Fruit fly (Drosophila melanogaster) whole organism, embryonic: ENCODE results near the gene CG15408.

Source experiments
- BEAF-32 ChIP-seq: fragments of 200-800 bp; sonication (Bioruptor generic); optimal IDR thresholded peaks from 3 replicates; lab custom pipeline; 2017; ENCODE audit warnings: missing biosample characterization, missing genetic modification characterization, mild to moderate bottlenecking, moderate library complexity, missing genetic modification reagents
- Blimp-1 ChIP-seq: fragments of 200-800 bp; sonication (Bioruptor generic); optimal IDR thresholded peaks from 3 replicates; lab custom pipeline; 2018; ENCODE audit warnings: missing biosample characterization, missing genetic modification characterization, mild to moderate bottlenecking, moderate library complexity, missing genetic modification reagents
- C15 ChIP-seq: fragments of 200-800 bp; sonication (Bioruptor generic); IDR thresholded peaks from 3 replicates; pipeline ENCODE4 v1.3.6; 2022; ENCODE audit warnings: missing biosample characterization, missing genetic modification characterization
- CG10366 ChIP-seq: fragments of 200-800 bp; sonication (Bioruptor generic); IDR thresholded peaks from 2 replicates; pipeline ENCODE4 v1.3.6; 2022; ENCODE audit warnings: missing biosample characterization, missing genetic modification characterization
- CG12071 ChIP-seq: fragments of 200-800 bp; sonication (Bioruptor generic); optimal IDR thresholded peaks from 3 replicates; lab custom pipeline; 2018; ENCODE audit warnings: missing biosample characterization, mild to moderate bottlenecking, missing genetic modification characterization
- CG12391 ChIP-seq: fragments of 200-800 bp; sonication (Bioruptor generic); optimal IDR thresholded peaks from 3 replicates; lab custom pipeline; 2018; ENCODE audit warnings: missing biosample characterization, mild to moderate bottlenecking, missing genetic modification characterization, moderate library complexity
- CG13296 ChIP-seq: fragments of 200-800 bp; sonication (Bioruptor generic); optimal IDR thresholded peaks from 3 replicates; lab custom pipeline; 2018; ENCODE audit warnings: missing biosample characterization, mild to moderate bottlenecking, missing genetic modification characterization
- CG13424 ChIP-seq: fragments of 200-800 bp; sonication (Bioruptor generic); optimal IDR thresholded peaks from 2 replicates; lab custom pipeline; 2019; ENCODE audit warnings: missing biosample characterization, mild to moderate bottlenecking, missing genetic modification characterization, moderate library complexity
- CG13894 ChIP-seq: fragments of 200-800 bp; sonication (Bioruptor generic); optimal IDR thresholded peaks from 3 replicates; lab custom pipeline; 2018; ENCODE audit warnings: missing biosample characterization, mild to moderate bottlenecking, missing genetic modification characterization, moderate library complexity
- CG14014 ChIP-seq: fragments of 200-800 bp; sonication (Bioruptor generic); IDR thresholded peaks from 2 replicates; pipeline ENCODE4 v1.3.6; 2022; ENCODE audit warnings: missing biosample characterization, missing genetic modification characterization
- CG15011 ChIP-seq: fragments of 200-800 bp; sonication (Bioruptor generic); optimal IDR thresholded peaks from 3 replicates; lab custom pipeline; 2018; ENCODE audit warnings: missing biosample characterization, mild to moderate bottlenecking, missing genetic modification characterization
- CG15696 ChIP-seq: fragments of 200-800 bp; sonication (Bioruptor generic); optimal IDR thresholded peaks from 2 replicates; lab custom pipeline; 2019; ENCODE audit warnings: missing biosample characterization, mild to moderate bottlenecking, missing genetic modification characterization, moderate library complexity
- CG2199 ChIP-seq: fragments of 200-800 bp; sonication (Bioruptor generic); IDR thresholded peaks from 3 replicates; pipeline ENCODE4 v1.3.6; 2022; ENCODE audit warnings: missing biosample characterization, missing genetic modification characterization
- CG30403 ChIP-seq: fragments of 200-800 bp; sonication (Bioruptor generic); optimal IDR thresholded peaks from 3 replicates; lab custom pipeline; 2016; ENCODE audit warnings: missing biosample characterization, missing genetic modification characterization
- CG3281 ChIP-seq: fragments of 200-800 bp; sonication (Bioruptor generic); optimal IDR thresholded peaks from 3 replicates; lab custom pipeline; 2017; ENCODE audit warnings: missing biosample characterization, mild to moderate bottlenecking, missing genetic modification characterization
- CG3995 ChIP-seq: fragments of 200-800 bp; sonication (Bioruptor generic); optimal IDR thresholded peaks from 3 replicates; lab custom pipeline; 2016; ENCODE audit warnings: missing biosample characterization, missing genetic modification characterization
- CG4328 ChIP-seq: fragments of 200-800 bp; sonication (Bioruptor generic); optimal IDR thresholded peaks from 3 replicates; lab custom pipeline; 2017; ENCODE audit warnings: missing biosample characterization, missing genetic modification reagents, missing genetic modification characterization
- CG6813 ChIP-seq: fragments of 200-800 bp; sonication (Bioruptor generic); optimal IDR thresholded peaks from 2 replicates; lab custom pipeline; 2017; ENCODE audit warnings: missing biosample characterization, missing genetic modification characterization, mild to moderate bottlenecking, moderate library complexity, missing genetic modification reagents
- CG7372 ChIP-seq: fragments of 200-800 bp; sonication (Bioruptor generic); IDR thresholded peaks from 2 replicates; pipeline ENCODE4 v1.3.6; 2022; ENCODE audit warnings: missing biosample characterization, missing genetic modification characterization
- CG7928 ChIP-seq: fragments of 200-800 bp; sonication (Bioruptor generic); optimal IDR thresholded peaks from 2 replicates; lab custom pipeline; 2017; ENCODE audit warnings: missing biosample characterization, mild to moderate bottlenecking, missing genetic modification characterization
- CG7987 ChIP-seq: fragments of 200-800 bp; sonication (Bioruptor generic); optimal IDR thresholded peaks from 2 replicates; lab custom pipeline; 2018; ENCODE audit warnings: missing biosample characterization, mild to moderate bottlenecking, missing genetic modification characterization, moderate library complexity
- CG8290 ChIP-seq, 3 experiments: fragments of 200-800 bp; sonication (Bioruptor generic); optimal IDR thresholded peaks; 2 replicates each; lab custom pipeline; 2016 to 2019; ENCODE audit warnings: missing biosample characterization in 3 of 3, missing genetic modification characterization in 3 of 3, mild to moderate bottlenecking in 2 of 3, moderate library complexity in 1 of 3
- CG8359 ChIP-seq: fragments of 200-800 bp; sonication (Bioruptor generic); optimal IDR thresholded peaks from 2 replicates; lab custom pipeline; 2017; ENCODE audit warnings: missing biosample characterization, mild to moderate bottlenecking, missing genetic modification characterization, borderline replicate concordance
- Dbx ChIP-seq: fragments of 200-800 bp; sonication (Bioruptor generic); IDR thresholded peaks from 3 replicates; pipeline ENCODE4 v1.3.6; 2022; ENCODE audit warnings: missing biosample characterization, missing genetic modification characterization
- Deaf1 ChIP-seq: fragments of 200-800 bp; optimal IDR thresholded peaks from 3 replicates; lab custom pipeline; 2019; ENCODE audit warnings: missing biosample characterization, mild to moderate bottlenecking, missing genetic modification characterization, moderate library complexity
- Hmr ChIP-seq: fragments of 200-800 bp; sonication (Bioruptor generic); optimal IDR thresholded peaks from 3 replicates; lab custom pipeline; 2017; ENCODE audit warnings: mild to moderate bottlenecking, missing biosample characterization, missing genetic modification reagents, missing genetic modification characterization
- Lhr ChIP-seq: fragments of 200-800 bp; sonication (Bioruptor generic); optimal IDR thresholded peaks from 3 replicates; lab custom pipeline; 2017; ENCODE audit warnings: mild to moderate bottlenecking, missing biosample characterization, missing genetic modification reagents, missing genetic modification characterization
- ap ChIP-seq: fragments of 200-800 bp; sonication (Bioruptor generic); IDR thresholded peaks from 2 replicates; pipeline ENCODE4 v1.3.6; 2022; ENCODE audit warnings: missing biosample characterization, missing genetic modification characterization
- ara ChIP-seq: fragments of 200-800 bp; sonication (Bioruptor generic); IDR thresholded peaks from 2 replicates; pipeline ENCODE4 v1.3.6; 2022; ENCODE audit warnings: missing biosample characterization, missing genetic modification characterization
- cas ChIP-seq: fragments of 200-800 bp; sonication (Bioruptor generic); IDR thresholded peaks from 2 replicates; pipeline ENCODE4 v1.3.6; 2022; ENCODE audit warnings: missing biosample characterization, missing genetic modification characterization
- crp ChIP-seq, 2 experiments: fragments of 200-800 bp; sonication (Bioruptor generic); optimal IDR thresholded peaks; 2 replicates in 1 of 2; 3 replicates in 1 of 2; lab custom pipeline; 2017; ENCODE audit warnings: missing biosample characterization in 2 of 2, missing genetic modification characterization in 2 of 2, mild to moderate bottlenecking in 1 of 2, moderate library complexity in 1 of 2
- cwo ChIP-seq: fragments of 200-800 bp; sonication (Bioruptor generic); optimal IDR thresholded peaks from 3 replicates; lab custom pipeline; 2017; ENCODE audit warnings: missing biosample characterization, missing genetic modification characterization, mild to moderate bottlenecking, moderate library complexity, missing genetic modification reagents
- danr ChIP-seq: fragments of 200-800 bp; sonication (Bioruptor generic); IDR thresholded peaks from 2 replicates; pipeline ENCODE4 v1.3.6; 2022; ENCODE audit warnings: missing biosample characterization, missing genetic modification characterization
- dimm ChIP-seq: fragments of 200-800 bp; sonication (Bioruptor generic); IDR thresholded peaks from 2 replicates; pipeline ENCODE4 v1.3.6; 2022; ENCODE audit warnings: missing biosample characterization, missing genetic modification characterization
- dmrt99B ChIP-seq: fragments of 200-800 bp; sonication (Bioruptor generic); optimal IDR thresholded peaks from 2 replicates; lab custom pipeline; 2018; ENCODE audit warnings: missing biosample characterization, mild to moderate bottlenecking, missing genetic modification characterization, moderate library complexity
- kah ChIP-seq: fragments of 200-800 bp; sonication (Bioruptor generic); optimal IDR thresholded peaks from 2 replicates; lab custom pipeline; 2018; ENCODE audit warnings: missing biosample characterization, mild to moderate bottlenecking, missing genetic modification characterization
- kay ChIP-seq: fragments of 200-800 bp; sonication (Bioruptor generic); optimal IDR thresholded peaks from 2 replicates; lab custom pipeline; 2016; ENCODE audit warnings: missing biosample characterization, missing genetic modification characterization
- lilli ChIP-seq: fragments of 200-800 bp; sonication (Bioruptor generic); optimal IDR thresholded peaks from 3 replicates; lab custom pipeline; 2016; ENCODE audit warnings: missing biosample characterization, missing genetic modification characterization
- lov ChIP-seq, 2 experiments: fragments of 200-800 bp in 1 of 2; fragments of >200 bp in 1 of 2; sonication (Bioruptor generic) in 1 of 2; IDR thresholded peaks in 1 of 2; optimal IDR thresholded peaks in 1 of 2; 2 replicates in 1 of 2; 3 replicates in 1 of 2; pipeline versions ENCODE4 v1.3.6 to Lab custom; 2017 to 2022; ENCODE audit warnings: missing biosample characterization in 1 of 2, missing genetic modification characterization in 1 of 2
- pfk ChIP-seq: fragments of 200-800 bp; sonication (Bioruptor generic); optimal IDR thresholded peaks from 2 replicates; lab custom pipeline; 2018; ENCODE audit warnings: missing biosample characterization, mild to moderate bottlenecking, missing genetic modification characterization, moderate library complexity
- sna ChIP-seq: fragments of 200-800 bp; sonication (Bioruptor generic); IDR thresholded peaks from 2 replicates; pipeline ENCODE4 v1.3.6; 2022; ENCODE audit warnings: missing biosample characterization, missing genetic modification characterization; ENCODE audit not compliant: partially characterized antibody
- ssp ChIP-seq: fragments of 200-800 bp; sonication (Bioruptor generic); IDR thresholded peaks from 2 replicates; pipeline ENCODE4 v1.3.6; 2022; ENCODE audit warnings: missing biosample characterization, missing genetic modification characterization
- wdn ChIP-seq: fragments of 200-800 bp; sonication (Bioruptor generic); IDR thresholded peaks from 2 replicates; pipeline ENCODE4 v1.3.6; 2022; ENCODE audit warnings: missing biosample characterization, missing genetic modification characterization
- zfh1 ChIP-seq: fragments of 200-800 bp; sonication (Bioruptor generic); IDR thresholded peaks from 3 replicates; pipeline ENCODE4 v1.3.6; 2022; ENCODE audit warnings: missing biosample characterization, missing genetic modification characterization

Gene CG15408

DNA sequence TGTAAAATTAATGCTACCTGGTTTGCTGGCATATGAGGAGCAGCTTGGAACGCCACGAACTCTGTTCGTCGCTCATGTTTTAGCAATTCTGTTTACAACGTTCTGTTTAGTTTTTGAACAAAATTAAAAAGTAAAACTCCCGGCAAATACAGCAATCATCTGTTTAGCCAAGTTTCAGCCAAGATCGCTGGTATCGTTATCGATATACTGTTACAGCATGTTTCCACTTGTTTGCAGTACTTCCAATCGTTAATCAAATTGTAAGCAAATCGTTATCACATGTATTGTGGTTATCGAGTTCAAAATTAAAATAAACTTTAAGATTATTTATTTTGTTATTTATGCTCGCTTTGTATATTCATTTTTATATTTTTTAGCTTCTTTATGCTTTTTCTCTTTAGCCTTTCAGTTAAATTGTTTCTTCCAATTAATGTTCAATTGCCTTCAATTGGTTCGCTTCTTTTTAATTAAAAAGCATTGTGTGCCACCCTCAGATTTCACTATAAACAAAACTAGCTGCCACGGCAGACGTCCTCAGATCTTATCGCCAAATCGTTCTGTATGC is 12.8 kb upstream of the CG15408 start, which contains the start of the genes Fign and CG8837 (continued):
- TF ChIP-seq CG14014 (GFP tag; lab: Robert Waterston, UW) (no peak), sna (GFP tag; lab: Robert Waterston, UW) (peak; percentile 84), CG8290 (GFP tag; optimal IDR thresholded peaks at IDR 0.05; lab: Kevin White, UChicago) (no peak), CG8290 (tag; optimal IDR thresholded peaks at IDR 0.05; lab: Kevin White, UChicago) (no peak), pfk (GFP tag; lab: Kevin White, UChicago) (no peak), kah (GFP tag; lab: Kevin White, UChicago) (no peak), crp (GFP tag; optimal IDR thresholded peaks at IDR 0.05; lab: Kevin White, UChicago) (peak; percentile 63 to 93), lov (optimal IDR thresholded peaks at IDR 0.05; lab: Kevin White, UChicago) (no peak), lov (GFP tag; IDR thresholded peaks at IDR 0.05; lab: Robert Waterston, UW) (no peak), Dbx (GFP tag; lab: Robert Waterston, UW) (no peak), CG13424 (tag; lab: Kevin White, UChicago) (no peak)
- TF ChIP-seq, all 482 proteins: peak for 60

DNA sequence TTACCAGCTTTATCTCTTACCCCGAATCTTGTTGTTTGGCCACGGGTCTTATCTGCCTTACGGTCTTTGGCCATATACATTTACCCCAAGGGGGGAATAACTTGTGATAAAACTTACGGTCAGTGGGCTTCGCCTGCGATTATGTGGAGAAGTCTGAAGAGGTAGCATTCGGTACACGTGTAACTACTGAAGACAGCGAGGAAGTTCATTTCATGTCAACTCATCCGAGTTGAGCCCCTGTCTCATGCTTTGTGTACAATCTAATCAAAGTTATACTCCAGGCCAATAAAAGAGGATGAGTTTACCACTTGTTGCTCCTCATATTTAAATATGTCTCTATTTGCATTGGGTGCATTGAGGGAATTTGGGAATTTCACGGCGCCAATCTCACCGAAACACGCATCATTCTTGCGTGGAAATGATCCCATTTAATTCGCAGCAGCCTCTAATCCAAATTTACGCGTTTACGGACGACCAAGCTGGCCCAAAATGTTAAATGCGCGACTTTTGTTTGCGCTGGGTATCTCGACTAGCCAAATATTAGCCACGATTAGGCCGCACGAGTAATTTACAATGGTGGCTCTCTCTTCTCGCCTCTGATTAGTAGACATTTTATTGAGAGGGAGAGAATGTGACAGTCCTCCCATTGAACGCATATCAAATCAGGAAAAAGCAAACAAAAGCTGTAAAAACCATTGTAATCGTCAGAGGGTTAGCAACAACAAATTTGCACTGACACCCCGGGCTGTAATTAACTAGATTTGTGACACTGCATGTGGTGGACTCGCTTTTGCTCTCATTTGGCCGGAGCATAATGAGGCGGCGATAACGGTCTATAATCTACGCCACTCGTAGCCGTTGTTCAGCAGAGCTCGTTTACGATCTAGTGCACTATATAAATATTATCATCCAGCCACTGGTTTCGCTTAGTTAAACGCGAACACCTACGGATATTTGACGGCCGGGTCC is 9.0 kb upstream of the CG15408 start, which contains the start of gene CG33281:
Gene CG33281 (plus strand): TSS at position 919 of the 969 bp plus-strand sequence.
- TF ChIP-seq CG13296 (GFP tag; lab: Kevin White, UChicago) (peak; percentile 83), CG7987 (peak; percentile 52), CG15696 (tag; lab: Kevin White, UChicago) (no peak), danr (no peak), CG13894 (tag; lab: Kevin White, UChicago) (peak; percentile 81), BEAF-32 (GFP tag; lab: Kevin White, UChicago) (no peak), wdn (GFP tag; lab: Robert Waterston, UW) (no peak), CG7372 (GFP tag; lab: Robert Waterston, UW) (no peak), C15 (GFP tag; lab: Robert Waterston, UW) (no peak), CG15011 (peak; percentile 68), CG8359 (GFP tag; lab: Kevin White, UChicago) (peak; percentile 33), Lhr (GFP tag; lab: Kevin White, UChicago) (no peak), lilli (GFP tag; lab: Kevin White, UChicago) (no peak), Blimp-1 (GFP tag; lab: Kevin White, UChicago) (peak; percentile 35), cwo (peak; percentile 84), CG10366 (GFP tag; lab: Robert Waterston, UW) (no peak), dimm (GFP tag; lab: Robert Waterston, UW) (no peak), CG12391 (tag; lab: Kevin White, UChicago) (no peak), dmrt99B (tag; lab: Kevin White, UChicago) (peak; percentile 11), ssp (no peak), CG4328 (GFP tag; lab: Kevin White, UChicago) (peak; percentile 63), Hmr (GFP tag; lab: Kevin White, UChicago) (peak; percentile 30), CG6813 (GFP tag; lab: Kevin White, UChicago) (peak; percentile 56), cas (GFP tag; lab: Robert Waterston, UW) (no peak), CG12071 (GFP tag; lab: Kevin White, UChicago) (peak; percentile 73), ap (GFP tag; lab: Robert Waterston, UW) (no peak), zfh1 (GFP tag; lab: Robert Waterston, UW) (no peak), CG3995 (GFP tag; lab: Kevin White, UChicago) (no peak), Deaf1 (tag; lab: Kevin White, UChicago) (no peak), CG3281 (GFP tag; lab: Kevin White, UChicago) (peak; percentile 79), CG7928 (GFP tag; lab: Kevin White, UChicago) (peak; percentile 2), CG30403 (no peak), ara (0 out of 2 replicates have a peak, but pooled peaks have one; percentile 37), CG2199 (no peak), kay (GFP tag; lab: Kevin White, UChicago) (no peak)
